Worm (Caenorhabditis elegans): ENCODE data around the gene dep-1.

Gene dep-1

DNA sequence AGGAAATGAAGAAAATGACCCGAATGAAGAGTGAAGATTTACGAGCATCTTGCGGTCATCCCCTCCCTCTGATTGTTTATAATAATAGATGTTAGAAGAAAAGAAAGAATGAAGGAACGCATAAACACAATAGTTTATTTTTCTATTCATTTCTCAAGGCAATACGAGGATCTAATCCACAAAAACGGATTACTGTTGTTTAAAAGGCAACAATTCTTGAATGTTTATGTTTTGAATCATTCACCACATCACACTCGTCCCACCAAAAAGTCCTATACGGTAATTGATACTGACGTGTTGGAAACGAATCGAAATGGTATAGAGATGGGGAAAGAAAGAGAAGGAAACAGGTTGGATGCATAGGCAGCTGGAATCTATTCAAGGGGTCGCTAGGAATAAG lies 2.0 kb upstream of the dep-1 start:
- TF ChIP-seq lin-13 (tag; optimal IDR thresholded peaks at IDR 0.05) (no peak), unc-62 (GFP tag; optimal IDR thresholded peaks at IDR 0.05) (no peak)

ce11 chrII:9017628-9018027 lies 2.0 kb downstream of the dep-1 start:
- TF ChIP-seq pha-4 (tag; optimal IDR thresholded peaks at IDR 0.05), result no peak
- no peak for TF ChIP-seq cnd-1 (tag; optimal IDR thresholded peaks at IDR 0.05)
- no peak for TF ChIP-seq mls-2 (tag; optimal IDR thresholded peaks at IDR 0.05)
- TF ChIP-seq elt-3 (tag; optimal IDR thresholded peaks at IDR 0.05), result no peak
- no peak for TF ChIP-seq unc-62 (GFP tag; optimal IDR thresholded peaks at IDR 0.05)
- no peak for TF ChIP-seq ceh-43 (GFP tag; optimal IDR thresholded peaks at IDR 0.05)
- no peak for TF ChIP-seq ceh-83 (GFP tag; optimal IDR thresholded peaks at IDR 0.05)
- TF ChIP-seq ces-1 (GFP tag; optimal IDR thresholded peaks at IDR 0.05), result no peak
- no peak for TF ChIP-seq nhr-76 (tag; optimal IDR thresholded peaks at IDR 0.05)
- no peak for TF ChIP-seq bed-3 (GFP tag; optimal IDR thresholded peaks at IDR 0.05)
- TF ChIP-seq sem-2 (GFP tag; optimal IDR thresholded peaks at IDR 0.05), result no peak
- TF ChIP-seq nhr-12 (tag; optimal IDR thresholded peaks at IDR 0.05), result no peak
- TF ChIP-seq nhr-28 (tag; optimal IDR thresholded peaks at IDR 0.05), result no peak
- no peak for TF ChIP-seq hlh-1 (tag; optimal IDR thresholded peaks at IDR 0.05)
- no peak for TF ChIP-seq blmp-1 (tag; optimal IDR thresholded peaks at IDR 0.05)
- TF ChIP-seq unc-39 (tag; optimal IDR thresholded peaks at IDR 0.05), result no peak
- no peak for TF ChIP-seq unc-120 (tag; optimal IDR thresholded peaks at IDR 0.05; ENCODE audit: poor library complexity, severe bottlenecking)
- TF ChIP-seq mab-5 (tag; optimal IDR thresholded peaks at IDR 0.05), result no peak
- TF ChIP-seq flh-1 (GFP tag; optimal IDR thresholded peaks at IDR 0.05), result no peak
- TF ChIP-seq mep-1 (tag; optimal IDR thresholded peaks at IDR 0.05), result no peak

- TF ChIP-seq zip-8 (tag; optimal IDR thresholded peaks at IDR 0.05) (no peak), unc-120 (tag; optimal IDR thresholded peaks at IDR 0.05; ENCODE audit: poor library complexity, severe bottlenecking) (peak; percentile 33), hlh-1 (tag; optimal IDR thresholded peaks at IDR 0.05) (peak; percentile 73), nhr-12 (tag; optimal IDR thresholded peaks at IDR 0.05) (no peak), unc-62 (GFP tag; optimal IDR thresholded peaks at IDR 0.05) (peak; percentile 74)
Observed at ce11 chrII:9014877-9015505, 4.6 kb downstream of the dep-1 start.

DNA sequence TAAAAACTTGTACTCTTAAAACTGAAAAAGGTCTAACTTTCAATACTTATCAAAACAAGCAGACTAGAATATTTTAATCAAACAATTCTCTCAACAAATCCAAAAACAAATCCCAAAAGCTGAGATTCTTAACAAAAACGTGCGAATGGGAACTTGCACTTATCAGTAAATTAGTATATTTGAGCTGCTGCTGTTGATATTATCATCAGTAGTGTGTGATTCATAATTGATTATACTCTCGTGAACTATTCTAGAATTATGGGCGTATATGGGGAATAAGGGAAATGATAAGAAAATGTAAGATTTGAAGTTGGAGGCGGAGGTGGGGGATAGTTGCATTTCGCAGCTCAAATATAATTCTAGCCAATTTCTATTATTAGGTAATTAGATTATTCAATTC lies 5.4 kb downstream of the dep-1 start:
- no peak for TF ChIP-seq nhr-237 (tag; optimal IDR thresholded peaks at IDR 0.05)
- no peak for TF ChIP-seq mab-5 (tag; optimal IDR thresholded peaks at IDR 0.05)
- TF ChIP-seq nhr-12 (tag; optimal IDR thresholded peaks at IDR 0.05), result no peak
- TF ChIP-seq elt-1 (tag; optimal IDR thresholded peaks at IDR 0.05; ENCODE audit: borderline replicate concordance, insufficient read depth), result no peak
- TF ChIP-seq snpc-4 (tag; optimal IDR thresholded peaks at IDR 0.05), result no peak
- TF ChIP-seq lsy-2 (tag; optimal IDR thresholded peaks at IDR 0.05), result no peak
- TF ChIP-seq nhr-2 (tag; optimal IDR thresholded peaks at IDR 0.05), result no peak
- no peak for TF ChIP-seq nhr-76 (tag; optimal IDR thresholded peaks at IDR 0.05)
- no peak for TF ChIP-seq cnd-1 (tag; optimal IDR thresholded peaks at IDR 0.05)
- no peak for TF ChIP-seq ceh-83 (GFP tag; optimal IDR thresholded peaks at IDR 0.05)
- no peak for TF ChIP-seq lin-13 (tag; optimal IDR thresholded peaks at IDR 0.05)
- no peak for TF ChIP-seq zip-8 (tag; optimal IDR thresholded peaks at IDR 0.05)
- TF ChIP-seq bed-3 (GFP tag; optimal IDR thresholded peaks at IDR 0.05), result no peak
- no peak for TF ChIP-seq ztf-11 (tag; optimal IDR thresholded peaks at IDR 0.05)
- no peak for TF ChIP-seq drap-1 (GFP tag; optimal IDR thresholded peaks at IDR 0.05)
- TF ChIP-seq elt-3 (tag; optimal IDR thresholded peaks at IDR 0.05), result no peak
- TF ChIP-seq nhr-28 (tag; optimal IDR thresholded peaks at IDR 0.05), result no peak
- TF ChIP-seq sptf-1 (tag; optimal IDR thresholded peaks at IDR 0.05), result no peak
- TF ChIP-seq mls-2 (tag; optimal IDR thresholded peaks at IDR 0.05), result no peak

DNA sequence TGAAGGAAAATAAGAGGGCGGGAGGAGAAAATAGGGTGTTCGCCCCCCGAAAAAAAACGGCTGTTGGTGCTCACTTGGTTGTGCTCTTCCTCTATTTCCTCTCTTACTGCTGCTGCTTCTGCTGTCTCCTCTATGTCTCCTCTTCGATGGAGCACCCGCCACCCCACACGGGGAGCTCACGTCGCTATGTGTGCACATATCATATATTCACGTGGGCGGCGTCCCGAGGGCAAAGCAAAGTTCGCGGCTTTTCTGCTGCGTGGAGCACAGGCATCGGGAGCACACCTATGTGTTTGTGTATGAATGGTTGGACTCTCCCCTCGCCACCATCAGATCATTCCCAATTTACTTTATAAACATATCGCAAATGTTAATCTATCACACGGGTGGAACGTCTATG lies 6.3 kb downstream of the dep-1 start:
- TF ChIP-seq ceh-39 (tag; optimal IDR thresholded peaks at IDR 0.05) (no peak), snpc-4 (tag; optimal IDR thresholded peaks at IDR 0.05) (no peak), ces-1 (GFP tag; optimal IDR thresholded peaks at IDR 0.05) (no peak), nhr-28 (tag; optimal IDR thresholded peaks at IDR 0.05) (no peak), ztf-11 (tag; optimal IDR thresholded peaks at IDR 0.05) (no peak), ham-2 (GFP tag; optimal IDR thresholded peaks at IDR 0.05) (no peak), M03D4.4 (tag; optimal IDR thresholded peaks at IDR 0.05) (no peak), unc-62 (GFP tag; optimal IDR thresholded peaks at IDR 0.05) (no peak), drap-1 (GFP tag; optimal IDR thresholded peaks at IDR 0.05) (peak; percentile 36), hlh-1 (tag; optimal IDR thresholded peaks at IDR 0.05) (peak; percentile 14), sptf-1 (tag; optimal IDR thresholded peaks at IDR 0.05) (peak; percentile 62), cnd-1 (tag; optimal IDR thresholded peaks at IDR 0.05) (no peak), unc-120 (tag; optimal IDR thresholded peaks at IDR 0.05; ENCODE audit: poor library complexity, severe bottlenecking) (peak; percentile 48)

Measured in whole organism, mixed stage, embryonic.